Worm (Caenorhabditis elegans) whole organism, mixed stage, embryonic: ENCODE results near the gene C35D10.6.
A peak's percentile ranks its signal among the peaks of the same experiment; 100 is the strongest.

Experiments used
- bed-3 ChIP-seq: fragments of 200-800 bp; sonication (Bioruptor generic); optimal IDR thresholded peaks from 3 replicates; lab custom pipeline; 2018; ENCODE audit warnings: mild to moderate bottlenecking, missing genetic modification characterization, moderate library complexity, missing compliant biosample characterization
- ceh-43 ChIP-seq: fragments of 200-800 bp; sonication (Bioruptor generic); optimal IDR thresholded peaks from 2 replicates; lab custom pipeline; 2018; ENCODE audit warnings: mild to moderate bottlenecking, missing genetic modification characterization, moderate library complexity, missing compliant biosample characterization
- ceh-83 ChIP-seq: fragments of 200-800 bp; sonication (Bioruptor generic); optimal IDR thresholded peaks from 2 replicates; lab custom pipeline; 2018; ENCODE audit warnings: mild to moderate bottlenecking, missing genetic modification characterization, missing compliant biosample characterization
- ces-1 ChIP-seq: fragments of 150-350 bp; optimal IDR thresholded peaks from 2 replicates; lab custom pipeline; 2014; ENCODE audit warnings: missing biosample characterization, missing genetic modification reagents, missing genetic modification characterization
- drap-1 ChIP-seq: fragments of 200-800 bp; sonication (Bioruptor generic); optimal IDR thresholded peaks from 3 replicates; lab custom pipeline; 2018; ENCODE audit warnings: mild to moderate bottlenecking, missing genetic modification characterization, missing compliant biosample characterization
- elt-1 ChIP-seq: sonication (generic microtip); optimal IDR thresholded peaks from 2 replicates; lab custom pipeline; 2017; ENCODE audit warnings: missing genetic modification characterization, mild to moderate bottlenecking, missing compliant biosample characterization, antibody characterized with exemption, moderate library complexity, borderline replicate concordance; ENCODE audit not compliant: insufficient read depth
- elt-3 ChIP-seq: fragments of 150-350 bp; optimal IDR thresholded peaks from 2 replicates; lab custom pipeline; 2014; ENCODE audit warnings: missing biosample characterization, missing genetic modification characterization
- flh-1 ChIP-seq: fragments of 200-800 bp; sonication (Bioruptor generic); optimal IDR thresholded peaks from 2 replicates; lab custom pipeline; 2018; ENCODE audit warnings: mild to moderate bottlenecking, missing genetic modification characterization, moderate library complexity, missing compliant biosample characterization
- ham-2 ChIP-seq: fragments of 200-800 bp; sonication (Bioruptor generic); optimal IDR thresholded peaks from 2 replicates; lab custom pipeline; 2018; ENCODE audit warnings: mild to moderate bottlenecking, missing genetic modification characterization, missing compliant biosample characterization
- hlh-1 ChIP-seq: fragments of 150-350 bp; optimal IDR thresholded peaks from 2 replicates; lab custom pipeline; 2014; ENCODE audit warnings: missing biosample characterization, missing genetic modification reagents, missing genetic modification characterization
- lin-13 ChIP-seq: fragments of 150-350 bp; optimal IDR thresholded peaks from 2 replicates; lab custom pipeline; 2014; ENCODE audit warnings: missing biosample characterization, missing genetic modification characterization
- lin-32 ChIP-seq: fragments of 200-800 bp; sonication (Bioruptor generic); optimal IDR thresholded peaks from 2 replicates; lab custom pipeline; 2018; ENCODE audit warnings: mild to moderate bottlenecking, missing genetic modification characterization, missing compliant biosample characterization
- lsy-2 ChIP-seq: fragments of 150-350 bp; optimal IDR thresholded peaks from 2 replicates; lab custom pipeline; 2014; ENCODE audit warnings: missing biosample characterization, missing genetic modification characterization
- mab-5 ChIP-seq: fragments of 150-350 bp; optimal IDR thresholded peaks from 2 replicates; lab custom pipeline; 2014; ENCODE audit warnings: missing biosample characterization, missing genetic modification characterization
- mep-1 ChIP-seq: fragments of 150-350 bp; optimal IDR thresholded peaks from 2 replicates; lab custom pipeline; 2017; ENCODE audit warnings: missing biosample characterization, missing genetic modification reagents, missing genetic modification characterization, inconsistent platforms
- mls-2 ChIP-seq: sonication (generic microtip); optimal IDR thresholded peaks from 2 replicates; lab custom pipeline; 2016; ENCODE audit warnings: mild to moderate bottlenecking, missing genetic modification characterization, moderate library complexity, missing compliant biosample characterization
- nhr-12 ChIP-seq: fragments of 150-350 bp; optimal IDR thresholded peaks from 2 replicates; lab custom pipeline; 2014; ENCODE audit warnings: missing biosample characterization, missing genetic modification characterization
- nhr-2 ChIP-seq: fragments of 150-350 bp; optimal IDR thresholded peaks from 2 replicates; lab custom pipeline; 2014; ENCODE audit warnings: missing biosample characterization, missing genetic modification characterization
- nhr-28 ChIP-seq: fragments of 150-350 bp; optimal IDR thresholded peaks from 2 replicates; lab custom pipeline; 2014; ENCODE audit warnings: missing biosample characterization, missing genetic modification characterization
- nhr-76 ChIP-seq: sonication (generic microtip); optimal IDR thresholded peaks from 2 replicates; lab custom pipeline; 2017; ENCODE audit warnings: missing biosample characterization, missing genetic modification characterization
- pha-4 ChIP-seq: fragments of 150-350 bp; optimal IDR thresholded peaks from 2 replicates; lab custom pipeline; 2018; ENCODE audit warnings: missing biosample characterization, missing genetic modification reagents, missing genetic modification characterization
- sem-2 ChIP-seq: fragments of 200-800 bp; sonication (Bioruptor generic); optimal IDR thresholded peaks from 2 replicates; lab custom pipeline; 2018; ENCODE audit warnings: mild to moderate bottlenecking, missing genetic modification characterization, missing compliant biosample characterization
- snpc-4 ChIP-seq: fragments of 150-350 bp; optimal IDR thresholded peaks from 2 replicates; lab custom pipeline; 2014; ENCODE audit warnings: missing biosample characterization, missing genetic modification characterization
- sptf-1 ChIP-seq: sonication (generic microtip); optimal IDR thresholded peaks from 2 replicates; lab custom pipeline; 2017; ENCODE audit warnings: mild to moderate bottlenecking, missing genetic modification characterization, moderate library complexity, missing compliant biosample characterization
- tbx-8 ChIP-seq: fragments of 200-800 bp; sonication (Bioruptor generic); optimal IDR thresholded peaks from 2 replicates; lab custom pipeline; 2018; ENCODE audit warnings: mild to moderate bottlenecking, missing genetic modification characterization, moderate library complexity, missing compliant biosample characterization
- unc-120 ChIP-seq: sonication (generic microtip); optimal IDR thresholded peaks from 2 replicates; lab custom pipeline; 2017; ENCODE audit warnings: missing genetic modification characterization, missing compliant biosample characterization; ENCODE audit not compliant: poor library complexity, severe bottlenecking
- unc-39 ChIP-seq: fragments of 150-350 bp; optimal IDR thresholded peaks from 2 replicates; lab custom pipeline; 2014; ENCODE audit warnings: missing biosample characterization, missing genetic modification characterization
- unc-62 ChIP-seq: fragments of 150-350 bp; optimal IDR thresholded peaks from 2 replicates; lab custom pipeline; 2014; ENCODE audit warnings: missing biosample characterization, missing genetic modification reagents, missing genetic modification characterization
- zip-8 ChIP-seq: fragments of 150-350 bp; optimal IDR thresholded peaks from 2 replicates; lab custom pipeline; 2014; ENCODE audit warnings: missing biosample characterization, missing genetic modification characterization
- ztf-11 ChIP-seq: fragments of 150-350 bp; optimal IDR thresholded peaks from 2 replicates; lab custom pipeline; 2014; ENCODE audit warnings: missing biosample characterization, missing genetic modification characterization

The C35D10.6 gene

DNA sequence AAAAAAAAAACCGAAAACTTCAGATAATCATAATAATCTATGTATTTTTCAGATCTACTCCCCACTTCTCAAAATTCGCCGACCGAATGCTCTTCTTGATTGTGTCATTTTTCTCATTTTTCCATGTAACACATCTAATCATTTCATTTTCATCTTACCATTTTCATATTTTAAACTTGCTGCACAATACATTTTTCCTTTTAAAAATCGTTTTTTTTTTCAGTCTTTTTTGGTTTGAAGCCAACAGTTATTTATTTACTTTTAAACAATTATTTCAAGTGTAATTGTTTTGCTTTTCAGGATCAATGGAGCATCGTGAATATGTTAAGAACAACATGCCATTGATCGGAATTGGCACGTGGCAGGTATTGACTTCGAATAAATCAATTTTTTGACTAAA lies at the start of gene C35D10.6:
C35D10.6 (plus strand) TSS at position 301 of the 400 bp plus-strand sequence.
- TF ChIP-seq ceh-83 (no peak), ham-2 (GFP tag; lab: Kevin White, UChicago) (no peak), mab-5 (tag; lab: Kevin White, UChicago) (no peak), nhr-28 (no peak), mls-2 (no peak), zip-8 (tag; lab: Kevin White, UChicago) (no peak)

DNA sequence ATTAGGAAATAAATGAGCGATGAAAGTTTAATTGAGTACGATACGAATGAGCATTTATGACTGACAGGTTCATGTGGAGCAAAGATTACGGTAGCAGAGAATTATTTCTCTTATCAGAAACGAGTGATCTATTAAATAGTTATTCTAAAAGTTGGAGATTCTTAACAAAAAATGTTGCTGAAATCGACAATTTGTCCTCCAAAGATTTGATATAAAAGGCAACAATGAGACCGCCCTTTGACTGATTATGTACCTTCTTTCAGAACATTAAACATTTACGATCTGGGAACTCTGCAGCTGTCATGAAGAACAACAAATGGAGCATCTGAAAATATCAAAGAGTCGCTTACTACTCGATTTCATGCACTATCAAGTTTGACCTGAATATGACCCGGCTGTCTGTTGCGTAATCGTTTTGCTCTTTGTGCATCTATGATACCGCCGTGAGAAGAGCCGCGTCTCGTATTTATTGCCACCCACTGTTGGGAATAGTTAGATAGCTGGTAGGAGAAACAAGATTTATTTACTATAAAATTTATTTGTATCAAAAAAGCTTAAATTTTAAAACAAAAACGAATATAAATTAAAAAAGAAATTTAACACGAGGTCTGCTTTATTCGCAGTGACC lies 49.5 kb upstream of the C35D10.6 start, which contains the start of gene pal-1:
pal-1 (minus strand) TSS at position 51 of the 628 bp plus-strand sequence.
- peak; percentile 60 for TF ChIP-seq zip-8 (tag; lab: Kevin White, UChicago)
- no peak for TF ChIP-seq unc-39 (tag; lab: Kevin White, UChicago)
- TF ChIP-seq nhr-2 (tag; lab: Kevin White, UChicago): peak; percentile 53
- TF ChIP-seq, all 35 proteins: peak for 2

DNA sequence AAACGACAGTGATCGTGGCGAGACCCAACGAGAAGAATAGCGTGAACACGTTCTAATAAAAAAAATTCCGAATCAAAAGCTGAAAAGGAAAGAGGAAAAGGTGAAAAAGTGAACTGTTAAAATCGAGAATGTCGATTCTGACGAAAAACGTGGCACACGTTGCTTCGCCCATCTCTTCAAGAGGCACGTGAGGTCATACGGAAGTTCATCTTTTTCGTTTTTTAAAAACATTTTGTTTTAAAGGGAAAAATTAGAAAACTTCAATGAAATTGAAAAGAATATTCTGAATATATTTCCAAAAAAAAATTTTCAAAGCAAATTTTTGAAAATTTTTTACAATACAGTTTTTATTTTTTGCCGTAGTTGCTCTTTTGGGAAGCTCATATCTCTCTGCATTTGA lies 47.9 kb upstream of the C35D10.6 start, which contains the start of gene C38D4.7:
C38D4.7 (minus strand) TSS at position 101 of the 400 bp plus-strand sequence.
- TF ChIP-seq ceh-83 (no peak), drap-1 (GFP tag; lab: Kevin White, UChicago) (no peak), nhr-2 (tag; lab: Kevin White, UChicago) (no peak), ham-2 (GFP tag; lab: Kevin White, UChicago) (no peak), unc-62 (GFP tag; lab: Kevin White, UChicago) (no peak), hlh-1 (tag; lab: Kevin White, UChicago) (no peak), lsy-2 (tag; lab: Kevin White, UChicago) (no peak), unc-39 (tag; lab: Kevin White, UChicago) (no peak), ceh-43 (GFP tag; lab: Kevin White, UChicago) (no peak), bed-3 (GFP tag; lab: Kevin White, UChicago) (no peak), mep-1 (no peak), lin-32 (GFP tag; lab: Kevin White, UChicago) (no peak), zip-8 (tag; lab: Kevin White, UChicago) (no peak), lin-13 (no peak), sptf-1 (no peak), mab-5 (tag; lab: Kevin White, UChicago) (no peak), mls-2 (no peak), elt-1 (no peak), sem-2 (GFP tag; lab: Kevin White, UChicago) (no peak)

DNA sequence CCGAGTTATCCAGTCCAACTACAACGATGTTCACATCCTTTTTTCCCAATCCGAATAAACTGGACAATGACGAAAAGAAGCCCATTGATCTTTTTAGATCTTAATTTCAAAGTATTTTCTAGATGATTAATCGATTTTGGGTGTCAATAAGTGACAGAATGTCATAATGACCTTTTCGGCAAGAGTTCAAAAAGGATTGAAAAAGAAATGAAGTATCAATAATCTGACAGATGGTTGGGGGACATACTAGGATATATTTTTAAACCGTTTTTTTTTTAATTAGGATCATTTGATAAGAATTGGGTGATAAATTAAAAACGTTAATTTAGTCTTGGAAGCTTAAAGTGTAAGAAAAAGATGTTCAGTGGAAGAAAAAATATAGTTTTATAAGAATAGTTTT lies 44.4 kb upstream of the C35D10.6 start, which contains the start of gene arl-6:
arl-6 (minus strand) TSS at position 101 of the 400 bp plus-strand sequence.
- TF ChIP-seq elt-3 (tag; lab: Kevin White, UChicago): no peak

DNA sequence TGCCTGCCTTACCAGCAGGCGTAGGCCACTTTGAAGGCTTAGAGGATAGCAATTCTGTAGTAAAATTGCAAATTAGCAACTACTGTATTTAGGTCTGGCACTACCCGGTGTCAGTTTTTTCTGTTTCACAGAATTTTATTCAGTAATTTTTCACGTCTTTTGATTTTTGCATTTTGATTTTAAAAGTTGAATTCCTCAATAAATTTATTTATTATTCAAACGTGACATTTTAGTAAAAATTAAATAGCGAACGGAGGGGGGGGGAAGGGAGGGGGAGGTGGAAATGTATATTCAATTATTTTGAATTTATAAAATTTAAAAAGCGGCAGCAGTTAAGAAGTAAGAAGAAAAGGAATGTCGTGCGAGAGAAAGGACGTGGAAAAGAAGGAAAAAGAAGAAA lies 41.9 kb upstream of the C35D10.6 start, which contains the start of gene F26A1.4:
F26A1.4 (plus strand) TSS at position 301 of the 400 bp plus-strand sequence.
- TF ChIP-seq mep-1 (no peak), mab-5 (tag; lab: Kevin White, UChicago) (no peak), snpc-4 (tag; lab: Kevin White, UChicago) (no peak), ham-2 (GFP tag; lab: Kevin White, UChicago) (no peak), ceh-83 (no peak), ztf-11 (no peak), tbx-8 (no peak), lsy-2 (tag; lab: Kevin White, UChicago) (no peak), pha-4 (tag; lab: Kevin White, UChicago) (no peak), ceh-43 (GFP tag; lab: Kevin White, UChicago) (no peak), nhr-2 (tag; lab: Kevin White, UChicago) (no peak), lin-32 (GFP tag; lab: Kevin White, UChicago) (no peak), ces-1 (no peak), flh-1 (GFP tag; lab: Kevin White, UChicago) (no peak), nhr-76 (tag; lab: Kevin White, UChicago) (no peak), nhr-12 (tag; lab: Kevin White, UChicago) (no peak), bed-3 (GFP tag; lab: Kevin White, UChicago) (no peak), mls-2 (no peak), unc-120 (no peak)
- TF ChIP-seq, all 35 proteins: peak for 0
